Worm (Caenorhabditis elegans) whole organism, L1 larva: ENCODE results near the gene M02D8.6.

Source experiments
- C16A3.4 ChIP-seq: fragments of 150-350 bp; optimal IDR thresholded peaks from 2 replicates; lab custom pipeline; 2014; ENCODE audit warnings: missing biosample characterization, missing genetic modification characterization
- C34B4.2 ChIP-seq: sonication (generic microtip); optimal IDR thresholded peaks from 2 replicates; lab custom pipeline; 2017; ENCODE audit warnings: mild to moderate bottlenecking, missing genetic modification characterization, missing compliant biosample characterization
- F16B12.6 ChIP-seq: fragments of 150-350 bp; optimal IDR thresholded peaks from 2 replicates; lab custom pipeline; 2014; ENCODE audit warnings: missing biosample characterization, missing genetic modification characterization
- aly-2 ChIP-seq: fragments of 150-350 bp; optimal IDR thresholded peaks from 2 replicates; lab custom pipeline; 2014; ENCODE audit warnings: missing biosample characterization, missing genetic modification characterization
- ama-1 ChIP-seq: fragments of 150-350 bp; optimal IDR thresholded peaks from 2 replicates; lab custom pipeline; 2014
- blmp-1 ChIP-seq: fragments of 150-350 bp; optimal IDR thresholded peaks from 2 replicates; lab custom pipeline; 2014; ENCODE audit warnings: missing biosample characterization, missing genetic modification characterization
- ceh-63 ChIP-seq: fragments of 200-800 bp; sonication (Bioruptor generic); optimal IDR thresholded peaks from 2 replicates; lab custom pipeline; 2018; ENCODE audit warnings: mild to moderate bottlenecking, missing genetic modification characterization, missing compliant biosample characterization
- ceh-82 ChIP-seq, 3 experiments: fragments of 150-350 bp in 1 of 3; sonication (generic microtip) in 2 of 3; optimal IDR thresholded peaks; 2 replicates each; lab custom pipeline; 2014 to 2017; ENCODE audit warnings: missing biosample characterization in 3 of 3, missing genetic modification characterization in 3 of 3
- ceh-88 ChIP-seq: fragments of 200-800 bp; sonication (Bioruptor generic); IDR thresholded peaks from 2 replicates; pipeline ENCODE4 v1.3.6; 2022; ENCODE audit warnings: missing genetic modification characterization, missing compliant biosample characterization
- ceh-90 ChIP-seq: sonication (generic microtip); optimal IDR thresholded peaks from 2 replicates; lab custom pipeline; 2016; ENCODE audit warnings: missing genetic modification characterization, missing compliant biosample characterization
- ces-1 ChIP-seq: fragments of 150-350 bp; optimal IDR thresholded peaks from 2 replicates; lab custom pipeline; 2014; ENCODE audit warnings: missing biosample characterization, missing genetic modification reagents, missing genetic modification characterization
- dpl-1 ChIP-seq, 3 experiments: fragments of 150-350 bp in 2 of 3; sonication (generic microtip) in 1 of 3; optimal IDR thresholded peaks; 2 replicates each; lab custom pipeline; 2014 to 2017; ENCODE audit warnings: missing biosample characterization in 3 of 3, missing genetic modification characterization in 3 of 3, missing genetic modification reagents in 3 of 3
- dsc-1 ChIP-seq: sonication (generic microtip); optimal IDR thresholded peaks from 2 replicates; lab custom pipeline; 2016; ENCODE audit warnings: mild to moderate bottlenecking, missing genetic modification characterization, missing compliant biosample characterization
- egl-13 ChIP-seq: sonication (generic microtip); optimal IDR thresholded peaks from 2 replicates; lab custom pipeline; 2016; ENCODE audit warnings: missing genotype, missing genetic modification reagents, missing genetic modification characterization, missing compliant biosample characterization
- egl-27 ChIP-seq, 2 experiments: fragments of 150-350 bp in 1 of 2; sonication (generic microtip); optimal IDR thresholded peaks; 3 replicates each; lab custom pipeline; 2017 to 2018; ENCODE audit warnings: missing biosample characterization in 2 of 2, missing genetic modification characterization in 2 of 2, missing genetic modification reagents in 2 of 2
- elt-2 ChIP-seq: sonication (generic microtip); optimal IDR thresholded peaks from 2 replicates; lab custom pipeline; 2016; ENCODE audit warnings: missing genetic modification characterization, mild to moderate bottlenecking, inconsistent platforms, missing compliant biosample characterization, missing genetic modification reagents
- elt-3 ChIP-seq, 6 experiments: fragments of 150-350 bp in 1 of 6; sonication (generic microtip); optimal IDR thresholded peaks; 2 replicates each; lab custom pipeline; 2017 to 2018; ENCODE audit warnings: missing biosample characterization in 6 of 6, missing genetic modification characterization in 6 of 6, inconsistent platforms in 1 of 6
- fkh-10 ChIP-seq: sonication (generic microtip); optimal IDR thresholded peaks from 2 replicates; lab custom pipeline; 2017; ENCODE audit warnings: missing biosample characterization, missing genetic modification reagents, missing genetic modification characterization
- fkh-8 ChIP-seq: sonication (generic microtip); optimal IDR thresholded peaks from 2 replicates; lab custom pipeline; 2016; ENCODE audit warnings: mild to moderate bottlenecking, missing genetic modification characterization, missing compliant biosample characterization
- fos-1 ChIP-seq: fragments of 150-350 bp; optimal IDR thresholded peaks from 2 replicates; lab custom pipeline; 2014; ENCODE audit warnings: missing biosample characterization, missing genetic modification characterization
- grh-1 ChIP-seq: fragments of 200-800 bp; sonication (Bioruptor generic); IDR thresholded peaks from 2 replicates; pipeline ENCODE4 v1.3.6; 2022; ENCODE audit warnings: missing genetic modification reagents, missing genetic modification characterization, missing compliant biosample characterization
- hlh-17 ChIP-seq: fragments of 200-800 bp; sonication (Bioruptor generic); optimal IDR thresholded peaks from 2 replicates; lab custom pipeline; 2018; ENCODE audit warnings: missing genetic modification characterization, mild to moderate bottlenecking, missing compliant biosample characterization, moderate library complexity, borderline replicate concordance
- hpl-2 ChIP-seq: fragments of 150-350 bp; optimal IDR thresholded peaks from 2 replicates; lab custom pipeline; 2014; ENCODE audit warnings: missing biosample characterization, missing genetic modification reagents, missing genetic modification characterization
- jun-1 ChIP-seq: fragments of 150-350 bp; optimal IDR thresholded peaks from 2 replicates; lab custom pipeline; 2014; ENCODE audit warnings: missing biosample characterization, missing genetic modification reagents, missing genetic modification characterization
- lin-14 ChIP-seq: fragments of 200-800 bp; sonication (Bioruptor generic); optimal IDR thresholded peaks from 2 replicates; lab custom pipeline; 2018; ENCODE audit warnings: mild to moderate bottlenecking, missing genetic modification characterization, moderate library complexity, missing compliant biosample characterization
- lin-15B ChIP-seq: fragments of 150-350 bp; sonication (generic microtip); optimal IDR thresholded peaks from 3 replicates; lab custom pipeline; 2014; ENCODE audit warnings: missing biosample characterization, missing genetic modification characterization
- lin-35 ChIP-seq, 2 experiments: fragments of 150-350 bp; optimal IDR thresholded peaks; 2 replicates each; lab custom pipeline; 2014; ENCODE audit warnings: missing biosample characterization in 2 of 2, missing genetic modification characterization in 2 of 2, missing genetic modification reagents in 2 of 2
- lin-39 ChIP-seq: fragments of 150-350 bp; optimal IDR thresholded peaks from 2 replicates; lab custom pipeline; 2014; ENCODE audit warnings: missing biosample characterization, missing genetic modification reagents, missing genetic modification characterization
- lsy-2 ChIP-seq, 2 experiments: fragments of 150-350 bp; optimal IDR thresholded peaks; 2 replicates each; lab custom pipeline; 2014; ENCODE audit warnings: missing biosample characterization in 2 of 2, missing genetic modification characterization in 2 of 2
- mdl-1 ChIP-seq, 2 experiments: fragments of 150-350 bp; optimal IDR thresholded peaks; 2 replicates each; lab custom pipeline; 2014 to 2017; ENCODE audit warnings: missing biosample characterization in 2 of 2, missing genetic modification characterization in 2 of 2, inconsistent platforms in 1 of 2
- mep-1 ChIP-seq: fragments of 150-350 bp; optimal IDR thresholded peaks from 2 replicates; lab custom pipeline; 2014; ENCODE audit warnings: missing biosample characterization, missing genetic modification characterization
- nhr-11 ChIP-seq: fragments of 150-350 bp; optimal IDR thresholded peaks from 2 replicates; lab custom pipeline; 2014; ENCODE audit warnings: missing biosample characterization, missing genetic modification characterization
- nhr-12 ChIP-seq: sonication (generic microtip); optimal IDR thresholded peaks from 2 replicates; lab custom pipeline; 2017; ENCODE audit warnings: missing biosample characterization, missing genetic modification characterization
- nhr-20 ChIP-seq: sonication (generic microtip); optimal IDR thresholded peaks from 2 replicates; lab custom pipeline; 2016; ENCODE audit warnings: mild to moderate bottlenecking, missing genetic modification characterization, missing compliant biosample characterization
- nhr-28 ChIP-seq: fragments of 150-350 bp; optimal IDR thresholded peaks from 2 replicates; lab custom pipeline; 2014; ENCODE audit warnings: missing biosample characterization, missing genetic modification characterization
- nhr-71 ChIP-seq: sonication (generic microtip); optimal IDR thresholded peaks from 2 replicates; lab custom pipeline; 2016; ENCODE audit warnings: mild to moderate bottlenecking, missing genetic modification characterization, moderate library complexity, missing compliant biosample characterization
- nhr-77 ChIP-seq: fragments of 150-350 bp; optimal IDR thresholded peaks from 2 replicates; lab custom pipeline; 2014; ENCODE audit warnings: missing biosample characterization, missing genetic modification characterization
- nhr-84 ChIP-seq: sonication (generic microtip); optimal IDR thresholded peaks from 2 replicates; lab custom pipeline; 2017; ENCODE audit warnings: missing biosample characterization, missing genetic modification characterization
- nhr-85 ChIP-seq: sonication (generic microtip); peaks from one replicate; lab custom pipeline; 2016; ENCODE audit warnings: missing genetic modification characterization, inconsistent platforms, missing compliant biosample characterization
- nhr-90 ChIP-seq: sonication (generic microtip); optimal IDR thresholded peaks from 2 replicates; lab custom pipeline; 2016; ENCODE audit warnings: mild to moderate bottlenecking, missing genetic modification characterization, missing compliant biosample characterization; ENCODE audit not compliant: poor library complexity
- pag-3 ChIP-seq: sonication (generic microtip); optimal IDR thresholded peaks from 2 replicates; lab custom pipeline; 2017; ENCODE audit warnings: missing genetic modification characterization, mild to moderate bottlenecking, missing compliant biosample characterization, antibody characterized with exemption, borderline replicate concordance; ENCODE audit not compliant: insufficient read depth
- snpc-4 ChIP-seq: fragments of 150-350 bp; optimal IDR thresholded peaks from 2 replicates; lab custom pipeline; 2014; ENCODE audit warnings: missing biosample characterization, missing genetic modification characterization
- snu-23 ChIP-seq: sonication (generic microtip); optimal IDR thresholded peaks from 2 replicates; lab custom pipeline; 2016; ENCODE audit warnings: missing genetic modification characterization, missing compliant biosample characterization
- sox-4 ChIP-seq: sonication (generic microtip); optimal IDR thresholded peaks from 2 replicates; lab custom pipeline; 2016; ENCODE audit warnings: missing genetic modification characterization, missing compliant biosample characterization
- sptf-1 ChIP-seq: fragments of 150-350 bp; optimal IDR thresholded peaks from 2 replicates; lab custom pipeline; 2014; ENCODE audit warnings: missing biosample characterization, missing genetic modification characterization
- sup-37 ChIP-seq: fragments of 200-800 bp; sonication (Bioruptor generic); optimal IDR thresholded peaks from 2 replicates; lab custom pipeline; 2018; ENCODE audit warnings: mild to moderate bottlenecking, missing genetic modification characterization, missing compliant biosample characterization
- tbx-2 ChIP-seq: sonication (generic microtip); optimal IDR thresholded peaks from 2 replicates; lab custom pipeline; 2016; ENCODE audit warnings: missing genetic modification characterization, missing compliant biosample characterization
- unc-130 ChIP-seq: fragments of 150-350 bp; optimal IDR thresholded peaks from 2 replicates; lab custom pipeline; 2017; ENCODE audit warnings: missing biosample characterization, missing genetic modification characterization, inconsistent platforms
- unc-30 ChIP-seq: sonication (generic microtip); optimal IDR thresholded peaks from 2 replicates; lab custom pipeline; 2017; ENCODE audit warnings: missing biosample characterization, missing genetic modification characterization
- unc-86 ChIP-seq: sonication (generic microtip); optimal IDR thresholded peaks from 2 replicates; lab custom pipeline; 2016; ENCODE audit warnings: missing genetic modification characterization, missing compliant biosample characterization
- xbp-1 ChIP-seq: sonication (generic microtip); optimal IDR thresholded peaks from 2 replicates; lab custom pipeline; 2016; ENCODE audit warnings: missing genetic modification characterization, missing compliant biosample characterization
- zip-4 ChIP-seq: fragments of 200-800 bp; sonication (Bioruptor generic); optimal IDR thresholded peaks from 2 replicates; lab custom pipeline; 2018; ENCODE audit warnings: mild to moderate bottlenecking, missing genetic modification characterization, moderate library complexity, missing compliant biosample characterization
- ztf-4 ChIP-seq: fragments of 150-350 bp; optimal IDR thresholded peaks from 2 replicates; lab custom pipeline; 2014; ENCODE audit warnings: missing biosample characterization, missing genetic modification characterization

M02D8.6 gene

DNA sequence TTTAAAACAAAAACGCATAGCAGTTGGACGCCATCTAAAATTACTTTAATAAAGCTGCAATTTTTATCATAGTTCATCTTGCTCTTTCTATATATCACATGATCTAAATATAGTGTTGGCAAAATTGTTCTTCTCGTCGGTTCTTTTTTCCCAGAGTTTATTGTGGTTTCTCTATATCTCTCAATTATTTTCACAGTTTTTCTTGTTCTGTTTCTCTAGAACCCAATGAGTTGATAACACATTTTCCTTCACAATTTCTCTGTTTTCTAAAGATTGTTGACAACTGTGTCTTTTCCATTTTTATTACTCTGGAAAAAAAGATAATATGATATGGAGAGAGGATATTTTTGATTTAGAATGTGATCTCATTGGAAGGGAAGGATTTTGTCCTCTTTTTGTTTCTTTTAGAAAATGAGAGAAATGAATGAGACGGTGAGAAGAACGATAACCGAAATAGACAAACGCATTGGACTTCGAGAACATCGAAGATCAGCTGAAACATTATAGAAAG, 22.6 kb upstream of the M02D8.6 start (continued):
- TF ChIP-seq ceh-82 (tag; optimal IDR thresholded peaks at IDR 0.05; lab: Kevin White, UChicago) (no peak), fkh-8 (tag; lab: Kevin White, UChicago) (no peak), unc-30 (tag; lab: Kevin White, UChicago) (no peak), hlh-17 (GFP tag; lab: Kevin White, UChicago) (no peak), lin-39 (tag; lab: Kevin White, UChicago) (no peak), F16B12.6 (tag; lab: Kevin White, UChicago) (no peak), grh-1 (GFP tag; lab: Robert Waterston, UW) (no peak), nhr-11 (tag; lab: Kevin White, UChicago) (no peak), nhr-28 (tag; lab: Kevin White, UChicago) (no peak), mep-1 (tag; lab: Kevin White, UChicago) (no peak), egl-13 (no peak), snu-23 (GFP tag; lab: Kevin White, UChicago) (peak; percentile 14), ceh-90 (tag; lab: Kevin White, UChicago) (no peak), ces-1 (GFP tag; lab: Kevin White, UChicago) (no peak), ceh-88 (no peak), dpl-1 (GFP tag; optimal IDR thresholded peaks at IDR 0.05; lab: Kevin White, UChicago) (no peak), ceh-63 (no peak), snpc-4 (tag; lab: Kevin White, UChicago) (no peak), ama-1 (lab: Kevin White, UChicago) (no peak), mdl-1 (tag; optimal IDR thresholded peaks at IDR 0.05; lab: Kevin White, UChicago) (no peak), nhr-71 (tag; lab: Kevin White, UChicago) (peak; percentile 32), zip-4 (GFP tag; lab: Kevin White, UChicago) (no peak), aly-2 (tag; lab: Kevin White, UChicago) (no peak), unc-86 (tag; lab: Kevin White, UChicago) (no peak), pag-3 (tag; lab: Kevin White, UChicago) (no peak), sox-4 (tag; lab: Kevin White, UChicago) (no peak), lin-14 (GFP tag; lab: Kevin White, UChicago) (peak; percentile 51), xbp-1 (tag; lab: Kevin White, UChicago) (no peak), fos-1 (no peak), nhr-90 (tag; lab: Kevin White, UChicago) (no peak), lin-15B (tag; lab: Kevin White, UChicago) (no peak), hpl-2 (no peak), unc-130 (no peak), sup-37 (GFP tag; lab: Kevin White, UChicago) (no peak), nhr-12 (tag; lab: Kevin White, UChicago) (no peak), nhr-20 (tag; lab: Kevin White, UChicago) (peak; percentile 62), nhr-84 (tag; lab: Kevin White, UChicago) (no peak), egl-27 (tag; optimal IDR thresholded peaks at IDR 0.05; lab: Kevin White, UChicago) (no peak), jun-1 (tag; lab: Kevin White, UChicago) (no peak), C34B4.2 (tag; lab: Kevin White, UChicago) (no peak)

DNA sequence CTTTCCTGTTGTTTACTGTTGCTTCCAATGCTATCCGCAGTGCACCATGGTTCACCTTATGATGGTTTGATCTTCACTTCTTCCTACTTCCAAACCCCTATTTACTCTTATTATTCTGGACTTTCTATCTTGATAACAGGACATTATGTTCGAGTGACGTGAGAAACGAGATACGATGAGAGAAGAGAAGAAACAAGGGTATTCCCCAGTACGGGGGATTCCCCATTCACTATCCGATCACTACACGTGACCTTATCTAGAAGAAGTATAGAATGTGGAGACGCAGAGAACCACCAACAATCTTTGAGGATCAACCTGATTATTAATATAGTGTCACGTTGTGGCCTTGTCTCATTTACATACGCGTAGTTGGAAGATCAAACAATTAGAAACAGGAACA, 20.8 kb upstream of the M02D8.6 start:
- peak in 1 of 2 experiments; percentile 27 for TF ChIP-seq lsy-2 (tag; optimal IDR thresholded peaks at IDR 0.05; lab: Kevin White, UChicago)
- TF ChIP-seq ceh-90 (tag; lab: Kevin White, UChicago) = no peak
- TF ChIP-seq blmp-1 (tag; lab: Kevin White, UChicago) = peak; percentile 89
- peak; percentile 90 for TF ChIP-seq nhr-85
- peak in 3 of 6 experiments; percentile 13 to 93 (median 75) for TF ChIP-seq elt-3 (tag; optimal IDR thresholded peaks at IDR 0.05; lab: Kevin White, UChicago)
- no peak for TF ChIP-seq elt-2
- peak; percentile 58 for TF ChIP-seq nhr-71 (tag; lab: Kevin White, UChicago)
- peak in 1 of 2 experiments; percentile 61 for TF ChIP-seq mdl-1 (tag; optimal IDR thresholded peaks at IDR 0.05; lab: Kevin White, UChicago)
- no peak for TF ChIP-seq nhr-84 (tag; lab: Kevin White, UChicago)
- TF ChIP-seq nhr-20 (tag; lab: Kevin White, UChicago) = peak; percentile 60
- no peak for TF ChIP-seq sptf-1 (tag; lab: Kevin White, UChicago)
- peak; percentile 21 for TF ChIP-seq C16A3.4 (tag; lab: Kevin White, UChicago)
- peak in 1 of 2 experiments; percentile 19 for TF ChIP-seq lin-35 (GFP tag; optimal IDR thresholded peaks at IDR 0.05; lab: Kevin White, UChicago)
- peak; percentile 11 for TF ChIP-seq ztf-4
- TF ChIP-seq tbx-2 (tag; lab: Kevin White, UChicago) = peak; percentile 13
- no peak for TF ChIP-seq dsc-1 (tag; lab: Kevin White, UChicago)
- TF ChIP-seq fkh-10 = no peak
- no peak for TF ChIP-seq nhr-77 (tag; lab: Kevin White, UChicago)
